Fruit fly (Drosophila melanogaster) whole organism, embryonic: ENCODE results near the gene CG13127.

Source experiments
- CG8765 ChIP-seq: fragments of 200-800 bp; sonication (Bioruptor generic); IDR thresholded peaks from 2 replicates; pipeline ENCODE4 v1.3.6; 2022; ENCODE audit warnings: missing biosample characterization, missing genetic modification characterization
- CG9876 ChIP-seq: fragments of 200-800 bp; sonication (Bioruptor generic); optimal IDR thresholded peaks from 2 replicates; lab custom pipeline; 2016; ENCODE audit warnings: missing biosample characterization, missing genetic modification characterization
- Eip74EF ChIP-seq, 2 experiments: fragments of 200-800 bp in 1 of 2; fragments of >200 bp in 1 of 2; sonication (Bioruptor generic) in 1 of 2; optimal IDR thresholded peaks; 2 replicates each; lab custom pipeline; 2017 to 2019; ENCODE audit warnings: missing biosample characterization in 2 of 2, missing genetic modification characterization in 2 of 2, mild to moderate bottlenecking in 1 of 2, moderate library complexity in 1 of 2
- Usf ChIP-seq: fragments of 200-800 bp; sonication (Bioruptor generic); optimal IDR thresholded peaks from 2 replicates; lab custom pipeline; 2017; ENCODE audit warnings: missing genotype, missing biosample characterization, missing genetic modification characterization

dm6 chr2L:9994382-9994781 is 32.1 kb upstream of the CG13127 start:
- TF ChIP-seq Eip74EF (GFP tag; optimal IDR thresholded peaks at IDR 0.05; lab: Kevin White, UChicago): no peak
- TF ChIP-seq CG8765 (GFP tag; lab: Robert Waterston, UW): no peak
- TF ChIP-seq CG9876 (GFP tag; lab: Kevin White, UChicago): no peak
- TF ChIP-seq Usf (GFP tag; lab: Kevin White, UChicago): no peak
